Worm (Caenorhabditis elegans): Measurements from ENCODE around the gene Y73B6BL.23.

DNA sequence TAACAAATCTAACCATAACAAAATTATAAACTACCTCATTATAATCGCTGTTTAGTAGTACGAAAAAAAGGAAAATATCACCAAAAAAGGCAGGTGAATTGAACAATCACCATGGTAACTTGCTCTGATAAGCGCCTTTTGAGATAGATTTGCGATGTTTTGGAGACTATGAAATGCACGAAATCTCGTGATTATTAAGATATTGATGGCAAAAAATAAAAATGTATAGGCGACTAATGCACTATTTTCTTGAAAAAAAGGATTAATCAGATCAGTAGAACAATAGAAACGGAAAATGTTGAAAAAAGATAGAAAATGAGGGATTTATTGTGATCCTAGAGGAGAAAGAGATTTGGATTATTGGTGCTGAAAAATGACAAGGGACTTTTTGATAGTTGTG lies 30.3 kb downstream of the Y73B6BL.23 start:
- TF ChIP-seq unc-62 (GFP tag; optimal IDR thresholded peaks at IDR 0.05) = no peak
- TF ChIP-seq skn-1 (tag; optimal IDR thresholded peaks at IDR 0.05) = no peak
- TF ChIP-seq nhr-237 (tag; optimal IDR thresholded peaks at IDR 0.05) = no peak
- no peak for TF ChIP-seq egl-27 (tag; optimal IDR thresholded peaks at IDR 0.05)
- no peak for TF ChIP-seq lsy-12 (tag; optimal IDR thresholded peaks at IDR 0.05)
- TF ChIP-seq nhr-12 (tag; optimal IDR thresholded peaks at IDR 0.05) = no peak
- TF ChIP-seq fos-1 (tag; optimal IDR thresholded peaks at IDR 0.05) = no peak
- TF ChIP-seq jun-1 (tag; optimal IDR thresholded peaks at IDR 0.05) = no peak
